Worm (Caenorhabditis elegans) whole organism, midembryonic: ENCODE measurements around the gene pqn-94.

Experiments
- T22C8.4 ChIP-seq: fragments of 200-800 bp; sonication (Bioruptor generic); IDR thresholded peaks from 2 replicates; pipeline ENCODE4 v1.3.6; 2022; ENCODE audit warnings: missing genetic modification characterization, missing compliant biosample characterization
- cog-1 ChIP-seq: sonication (generic microtip); optimal IDR thresholded peaks from 2 replicates; lab custom pipeline; 2016; ENCODE audit warnings: missing genetic modification characterization, missing compliant biosample characterization
- flt-1 ChIP-seq: fragments of 200-800 bp; sonication (Bioruptor generic); IDR thresholded peaks from 2 replicates; pipeline ENCODE4 v1.3.6; 2022; ENCODE audit warnings: missing genetic modification characterization, missing compliant biosample characterization
- klf-2 ChIP-seq: fragments of 200-800 bp; sonication (Bioruptor generic); conservative IDR thresholded peaks from 2 replicates; pipeline ENCODE4 v1.3.6; 2022; ENCODE audit warnings: missing genetic modification reagents, missing genetic modification characterization, missing compliant biosample characterization
- med-1 ChIP-seq: sonication (generic microtip); optimal IDR thresholded peaks from 2 replicates; lab custom pipeline; 2017; ENCODE audit warnings: missing genetic modification characterization, mild to moderate bottlenecking, missing compliant biosample characterization, antibody characterized with exemption, missing genetic modification reagents; ENCODE audit not compliant: insufficient read depth
- ref-1 ChIP-seq: fragments of 200-800 bp; sonication (Bioruptor generic); conservative IDR thresholded peaks from 2 replicates; pipeline ENCODE4 v1.3.6; 2022; ENCODE audit warnings: missing genetic modification reagents, missing genetic modification characterization, missing compliant biosample characterization
- tab-1 ChIP-seq: fragments of 200-800 bp; sonication (Bioruptor generic); IDR thresholded peaks from 2 replicates; pipeline ENCODE4 v1.3.6; 2022; ENCODE audit warnings: missing genetic modification characterization, missing compliant biosample characterization

ce11 chrV:20311519-20311918 lies 31.9 kb upstream of the pqn-94 start, which contains the start of gene clec-262:
- no peak for TF ChIP-seq ref-1 (GFP tag; lab: Robert Waterston, UW)
- no peak for TF ChIP-seq T22C8.4 (GFP tag; lab: Robert Waterston, UW)
- TF ChIP-seq med-1 (GFP tag; lab: Kevin White, UChicago) = no peak
- no peak for TF ChIP-seq tab-1 (GFP tag; lab: Robert Waterston, UW)
- no peak for TF ChIP-seq flt-1 (GFP tag; lab: Robert Waterston, UW)
- no peak for TF ChIP-seq klf-2 (GFP tag; lab: Robert Waterston, UW)
- TF ChIP-seq cog-1 (tag; lab: Kevin White, UChicago) = no peak
